Fruit fly (Drosophila melanogaster) whole organism, embryonic: Measurements from ENCODE around the gene CG31381.

Experiments used
- BEAF-32 ChIP-seq: fragments of 200-800 bp; sonication (Bioruptor generic); optimal IDR thresholded peaks from 3 replicates; lab custom pipeline; 2017; ENCODE audit warnings: missing biosample characterization, missing genetic modification characterization, mild to moderate bottlenecking, moderate library complexity, missing genetic modification reagents
- Bdp1 ChIP-seq: fragments of 200-800 bp; sonication (Bioruptor generic); optimal IDR thresholded peaks from 3 replicates; lab custom pipeline; 2016; ENCODE audit warnings: missing biosample characterization, missing genetic modification characterization
- BtbVII ChIP-seq: fragments of 200-800 bp; sonication (Bioruptor generic); optimal IDR thresholded peaks from 3 replicates; lab custom pipeline; 2017; ENCODE audit warnings: missing biosample characterization, mild to moderate bottlenecking, missing genetic modification characterization
- Bteb2 ChIP-seq: fragments of 200-800 bp; sonication (Bioruptor generic); optimal IDR thresholded peaks from 2 replicates; lab custom pipeline; 2016; ENCODE audit warnings: missing biosample characterization, missing genetic modification characterization
- CG10565 ChIP-seq: fragments of 200-800 bp; sonication (Bioruptor generic); optimal IDR thresholded peaks from 3 replicates; lab custom pipeline; 2016; ENCODE audit warnings: missing biosample characterization, mild to moderate bottlenecking, missing genetic modification characterization
- CG10979 ChIP-seq: fragments of 200-800 bp; sonication (Bioruptor generic); optimal IDR thresholded peaks from 2 replicates; lab custom pipeline; 2018; ENCODE audit warnings: missing biosample characterization, mild to moderate bottlenecking, missing genetic modification characterization, moderate library complexity
- CG13624 ChIP-seq: fragments of 200-800 bp; sonication (Bioruptor generic); optimal IDR thresholded peaks from 2 replicates; lab custom pipeline; 2016; ENCODE audit warnings: missing biosample characterization, missing genetic modification characterization
- CG14860 ChIP-seq: fragments of 200-800 bp; sonication (Bioruptor generic); IDR thresholded peaks from 3 replicates; pipeline ENCODE4 v1.3.6; 2022; ENCODE audit warnings: missing biosample characterization, missing genetic modification characterization; ENCODE audit not compliant: partially characterized antibody
- CG15073 ChIP-seq: fragments of 200-800 bp; sonication (Bioruptor generic); optimal IDR thresholded peaks from 2 replicates; lab custom pipeline; 2016; ENCODE audit warnings: missing biosample characterization, missing genetic modification characterization
- CG16863 ChIP-seq: fragments of 200-800 bp; sonication (Bioruptor generic); optimal IDR thresholded peaks from 3 replicates; lab custom pipeline; 2016; ENCODE audit warnings: missing biosample characterization, missing genetic modification characterization
- CG17385 ChIP-seq: fragments of 200-800 bp; sonication (Bioruptor generic); optimal IDR thresholded peaks from 3 replicates; lab custom pipeline; 2018; ENCODE audit warnings: missing biosample characterization, mild to moderate bottlenecking, missing genetic modification characterization
- CG18262 ChIP-seq: fragments of 200-800 bp; optimal IDR thresholded peaks from 3 replicates; lab custom pipeline; 2019; ENCODE audit warnings: missing biosample characterization, mild to moderate bottlenecking, missing genetic modification characterization, moderate library complexity
- CG2199 ChIP-seq: fragments of 200-800 bp; sonication (Bioruptor generic); IDR thresholded peaks from 3 replicates; pipeline ENCODE4 v1.3.6; 2022; ENCODE audit warnings: missing biosample characterization, missing genetic modification characterization
- CG2712 ChIP-seq: fragments of 200-800 bp; optimal IDR thresholded peaks from 3 replicates; lab custom pipeline; 2019; ENCODE audit warnings: missing biosample characterization, mild to moderate bottlenecking, missing genetic modification characterization, moderate library complexity
- CG30020 ChIP-seq: fragments of 200-800 bp; optimal IDR thresholded peaks from 2 replicates; lab custom pipeline; 2019; ENCODE audit warnings: missing biosample characterization, mild to moderate bottlenecking, missing genetic modification characterization, moderate library complexity
- CG6791 ChIP-seq: fragments of 200-800 bp; sonication (Bioruptor generic); IDR thresholded peaks from 3 replicates; pipeline ENCODE4 v1.3.6; 2022; ENCODE audit warnings: missing biosample characterization, missing genetic modification characterization; ENCODE audit not compliant: partially characterized antibody
- CG9437 ChIP-seq: fragments of 200-800 bp; sonication (Bioruptor generic); optimal IDR thresholded peaks from 2 replicates; lab custom pipeline; 2018; ENCODE audit warnings: missing biosample characterization, mild to moderate bottlenecking, missing genetic modification characterization
- CG9727 ChIP-seq: fragments of 200-800 bp; sonication (Bioruptor generic); optimal IDR thresholded peaks from 3 replicates; lab custom pipeline; 2017; ENCODE audit warnings: missing biosample characterization, mild to moderate bottlenecking, missing genetic modification characterization
- Chrac-16 ChIP-seq: fragments of 200-800 bp; sonication (Bioruptor generic); optimal IDR thresholded peaks from 3 replicates; lab custom pipeline; 2016; ENCODE audit warnings: missing biosample characterization, missing genetic modification characterization
- Dad ChIP-seq: fragments of 200-800 bp; sonication (Bioruptor generic); optimal IDR thresholded peaks from 3 replicates; lab custom pipeline; 2016; ENCODE audit warnings: missing biosample characterization, missing genetic modification characterization
- Doc2 ChIP-seq: fragments of 200-800 bp; sonication (Bioruptor generic); IDR thresholded peaks from 2 replicates; pipeline ENCODE4 v1.3.6; 2022; ENCODE audit warnings: missing biosample characterization, missing genetic modification characterization
- Dref ChIP-seq: fragments of 200-800 bp; sonication (Bioruptor generic); IDR thresholded peaks from 2 replicates; pipeline ENCODE4 v1.3.6; 2022; ENCODE audit warnings: missing biosample characterization, missing genetic modification characterization
- E2f2 ChIP-seq: fragments of 200-800 bp; sonication (Bioruptor generic); IDR thresholded peaks from 2 replicates; pipeline ENCODE4 v1.3.6; 2022; ENCODE audit warnings: missing biosample characterization, missing genetic modification characterization
- Myb ChIP-seq: fragments of 200-800 bp; sonication (Bioruptor generic); optimal IDR thresholded peaks from 2 replicates; lab custom pipeline; 2016; ENCODE audit warnings: missing biosample characterization, missing genetic modification characterization
- Oaz ChIP-seq: fragments of 200-800 bp; sonication (Bioruptor generic); IDR thresholded peaks from 2 replicates; pipeline ENCODE4 v1.3.6; 2022; ENCODE audit warnings: missing biosample characterization, missing genetic modification characterization
- Opbp ChIP-seq: fragments of 200-800 bp; sonication (Bioruptor generic); IDR thresholded peaks from 3 replicates; pipeline ENCODE4 v1.3.6; 2022; ENCODE audit warnings: missing biosample characterization, missing genetic modification characterization; ENCODE audit not compliant: partially characterized antibody
- Ravus ChIP-seq: fragments of 200-800 bp; sonication (Bioruptor generic); IDR thresholded peaks from 2 replicates; pipeline ENCODE4 v1.3.6; 2022; ENCODE audit warnings: missing biosample characterization, missing genetic modification characterization
- Sin3A ChIP-seq: fragments of >200 bp; optimal IDR thresholded peaks from 2 replicates; lab custom pipeline; 2018
- dmrt11E ChIP-seq: fragments of 200-800 bp; sonication (Bioruptor generic); optimal IDR thresholded peaks from 3 replicates; lab custom pipeline; 2018; ENCODE audit warnings: missing biosample characterization, mild to moderate bottlenecking, missing genetic modification characterization, moderate library complexity
- ewg ChIP-seq: fragments of 200-800 bp; sonication (Bioruptor generic); optimal IDR thresholded peaks from 3 replicates; lab custom pipeline; 2017; ENCODE audit warnings: mild to moderate bottlenecking, missing biosample characterization, missing genetic modification reagents, missing genetic modification characterization
- her ChIP-seq: fragments of 200-800 bp; sonication (Bioruptor generic); optimal IDR thresholded peaks from 2 replicates; lab custom pipeline; 2016; ENCODE audit warnings: missing biosample characterization, missing genetic modification characterization
- insv ChIP-seq, 2 experiments: fragments of 200-800 bp; sonication (Bioruptor generic); optimal IDR thresholded peaks; 3 replicates each; lab custom pipeline; 2016 to 2018; ENCODE audit warnings: missing biosample characterization in 2 of 2, missing genetic modification characterization in 2 of 2
- ken ChIP-seq: fragments of 200-800 bp; sonication (Bioruptor generic); IDR thresholded peaks from 3 replicates; pipeline ENCODE4 v1.3.6; 2022; ENCODE audit warnings: missing biosample characterization, missing genetic modification characterization
- mirr ChIP-seq: fragments of 200-800 bp; sonication (Bioruptor generic); optimal IDR thresholded peaks from 3 replicates; lab custom pipeline; 2018; ENCODE audit warnings: missing biosample characterization, mild to moderate bottlenecking, missing genetic modification characterization
- nmo ChIP-seq: fragments of 200-800 bp; sonication (Bioruptor generic); optimal IDR thresholded peaks from 2 replicates; lab custom pipeline; 2018; ENCODE audit warnings: missing biosample characterization, mild to moderate bottlenecking, missing genetic modification characterization, moderate library complexity
- pb ChIP-seq: fragments of 200-800 bp; sonication (Bioruptor generic); optimal IDR thresholded peaks from 3 replicates; lab custom pipeline; 2016; ENCODE audit warnings: missing biosample characterization, missing genetic modification characterization
- pita ChIP-seq: fragments of 200-800 bp; sonication (Bioruptor generic); optimal IDR thresholded peaks from 2 replicates; lab custom pipeline; 2017; ENCODE audit warnings: missing biosample characterization, mild to moderate bottlenecking, missing genetic modification characterization
- row ChIP-seq: fragments of 200-800 bp; sonication (Bioruptor generic); IDR thresholded peaks from 3 replicates; pipeline ENCODE4 v1.3.6; 2022; ENCODE audit warnings: missing biosample characterization, missing genetic modification characterization
- sc ChIP-seq, 3 experiments: fragments of >200 bp in 2 of 3; fragments of 200-800 bp in 1 of 3; sonication (Bioruptor generic) in 1 of 3; optimal IDR thresholded peaks; 2 replicates in 2 of 3; 3 replicates in 1 of 3; lab custom pipeline; 2017; ENCODE audit warnings: mild to moderate bottlenecking in 1 of 3, missing biosample characterization in 1 of 3, missing genetic modification characterization in 1 of 3, missing genetic modification reagents in 1 of 3
- schlank ChIP-seq: fragments of 200-800 bp; sonication (Bioruptor generic); optimal IDR thresholded peaks from 2 replicates; lab custom pipeline; 2018; ENCODE audit warnings: missing biosample characterization, mild to moderate bottlenecking, missing genetic modification characterization
- sim ChIP-seq: fragments of 200-800 bp; sonication (Bioruptor generic); IDR thresholded peaks from 2 replicates; pipeline ENCODE4 v1.3.6; 2022; ENCODE audit warnings: missing biosample characterization, missing genetic modification characterization
- sr ChIP-seq: fragments of 200-800 bp; sonication (Bioruptor generic); IDR thresholded peaks from 3 replicates; pipeline ENCODE4 v1.3.6; 2022; ENCODE audit warnings: missing biosample characterization, missing genetic modification characterization
- ssp ChIP-seq: fragments of 200-800 bp; sonication (Bioruptor generic); IDR thresholded peaks from 2 replicates; pipeline ENCODE4 v1.3.6; 2022; ENCODE audit warnings: missing biosample characterization, missing genetic modification characterization
- stc ChIP-seq: fragments of 200-800 bp; sonication (Bioruptor generic); IDR thresholded peaks from 2 replicates; pipeline ENCODE4 v1.3.6; 2022; ENCODE audit warnings: missing biosample characterization, missing genetic modification characterization
- stwl ChIP-seq: fragments of 200-800 bp; sonication (Bioruptor generic); optimal IDR thresholded peaks from 3 replicates; lab custom pipeline; 2018; ENCODE audit warnings: missing biosample characterization, mild to moderate bottlenecking, missing genetic modification characterization, moderate library complexity
- tio ChIP-seq: fragments of 200-800 bp; sonication (Bioruptor generic); optimal IDR thresholded peaks from 2 replicates; lab custom pipeline; 2017; ENCODE audit warnings: missing biosample characterization, missing genetic modification characterization, inconsistent platforms
- tna ChIP-seq: fragments of 200-800 bp; sonication (Bioruptor generic); IDR thresholded peaks from 2 replicates; pipeline ENCODE4 v1.3.6; 2022; ENCODE audit warnings: missing biosample characterization, missing genetic modification characterization; ENCODE audit not compliant: partially characterized antibody
- ttk ChIP-seq: fragments of 200-800 bp; sonication (Bioruptor generic); IDR thresholded peaks from 2 replicates; pipeline ENCODE4 v2.1.2; 2022; ENCODE audit warnings: missing biosample characterization, missing genetic modification characterization
- unc-4 ChIP-seq: fragments of 200-800 bp; sonication (Bioruptor generic); IDR thresholded peaks from 2 replicates; pipeline ENCODE4 v1.3.6; 2022; ENCODE audit warnings: missing biosample characterization, missing genetic modification characterization; ENCODE audit not compliant: partially characterized antibody

Gene CG31381

DNA sequence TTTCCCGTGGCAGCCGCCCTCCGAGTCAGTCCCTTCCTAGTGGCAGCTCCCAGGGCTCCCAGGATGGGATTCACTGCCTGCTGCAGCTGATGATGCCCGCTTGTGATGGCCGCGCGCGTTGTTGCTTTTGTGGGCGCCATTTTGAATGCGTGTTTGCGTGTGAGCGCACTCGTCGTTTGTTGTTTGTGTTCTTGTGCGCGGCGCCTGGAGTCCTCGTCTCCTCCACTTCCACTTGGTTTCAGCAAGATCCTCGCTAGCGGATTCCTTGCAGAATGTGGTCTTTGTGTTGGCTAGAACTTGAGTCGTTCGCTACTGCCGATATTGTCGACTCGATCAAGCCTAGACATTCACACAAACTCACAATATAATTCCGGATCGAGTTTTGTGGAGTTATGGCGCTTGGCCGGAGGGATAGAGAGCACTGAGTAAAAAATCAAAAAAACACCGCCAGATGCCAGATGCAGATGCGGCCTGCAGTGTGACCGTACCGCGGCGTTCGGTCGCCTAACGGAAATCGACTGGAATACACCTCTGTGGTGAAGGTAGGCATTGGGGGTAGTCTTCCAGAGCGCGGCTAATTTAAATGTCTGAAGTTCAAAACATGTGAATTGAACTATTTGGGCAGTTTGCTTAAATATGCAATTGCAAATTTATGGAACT is 6.3 kb upstream of the CG31381 start, which contains the start of gene CycB3 (continued):
- TF ChIP-seq ssp (GFP tag; lab: Robert Waterston, UW) (peak; percentile 74), Dad (GFP tag; lab: Kevin White, UChicago) (peak; percentile 2), Dref (peak; percentile 74), Doc2 (GFP tag; lab: Robert Waterston, UW) (no peak), row (GFP tag; lab: Robert Waterston, UW) (peak; percentile 27; the same call in 1 of the 3 replicates), CG14860 (no peak), ttk (GFP tag; lab: Robert Waterston, UW) (peak; percentile 20; the same call in 1 of the 2 replicates), E2f2 (GFP tag; lab: Robert Waterston, UW) (peak; percentile 100), BtbVII (no peak), CG2712 (tag; lab: Kevin White, UChicago) (peak; percentile 36), ewg (GFP tag; lab: Kevin White, UChicago) (peak; percentile 22), CG9437 (no peak), nmo (GFP tag; lab: Kevin White, UChicago) (peak; percentile 50), Ravus (no peak), Myb (GFP tag; lab: Kevin White, UChicago) (peak; percentile 93), CG13624 (GFP tag; lab: Kevin White, UChicago) (no peak), unc-4 (GFP tag; lab: Robert Waterston, UW) (0 out of 2 replicates have a peak, but pooled peaks have one; percentile 27), her (peak; percentile 48), ken (GFP tag; lab: Robert Waterston, UW) (0 out of 3 replicates have a peak, but pooled peaks have one; percentile 9), CG18262 (tag; lab: Kevin White, UChicago) (peak; percentile 17), pita (no peak), sc (optimal IDR thresholded peaks at IDR 0.05; lab: Kevin White, UChicago) (no peak), sc (GFP tag; optimal IDR thresholded peaks at IDR 0.05; lab: Kevin White, UChicago) (no peak), CG10979 (tag; lab: Kevin White, UChicago) (peak; percentile 41), stwl (tag; lab: Kevin White, UChicago) (peak; percentile 65), dmrt11E (tag; lab: Kevin White, UChicago) (peak; percentile 31), stc (GFP tag; lab: Robert Waterston, UW) (no peak; the same call in 1 of the 2 replicates), insv (GFP tag; optimal IDR thresholded peaks at IDR 0.05; lab: Kevin White, UChicago) (peak in 1 of 2 experiments; percentile 58), CG15073 (GFP tag; lab: Kevin White, UChicago) (no peak), CG17385 (GFP tag; lab: Kevin White, UChicago) (peak; percentile 34), sr (GFP tag; lab: Robert Waterston, UW) (peak; percentile 48; the same call in 1 of the 3 replicates), CG16863 (GFP tag; lab: Kevin White, UChicago) (no peak), CG9727 (GFP tag; lab: Kevin White, UChicago) (peak; percentile 23), Bdp1 (GFP tag; lab: Kevin White, UChicago) (peak; percentile 31), CG30020 (tag; lab: Kevin White, UChicago) (peak; percentile 8), Chrac-16 (GFP tag; lab: Kevin White, UChicago) (no peak), CG6791 (GFP tag; lab: Robert Waterston, UW) (0 out of 3 replicates have a peak, but pooled peaks have one; percentile 51), mirr (GFP tag; lab: Kevin White, UChicago) (peak; percentile 22), pb (GFP tag; lab: Kevin White, UChicago) (no peak), Sin3A (lab: Kevin White, UChicago) (peak; percentile 53), Oaz (GFP tag; lab: Robert Waterston, UW) (no peak), BEAF-32 (peak; percentile 56), sim (GFP tag; lab: Robert Waterston, UW) (no peak), schlank (tag; lab: Kevin White, UChicago) (peak; percentile 13), tio (no peak), tna (0 out of 2 replicates have a peak, but pooled peaks have one; percentile 30), Bteb2 (no peak), Opbp (GFP tag; lab: Robert Waterston, UW) (peak; percentile 56; the same call in 2 of the 3 replicates), CG10565 (GFP tag; lab: Kevin White, UChicago) (no peak), CG2199 (no peak)
